Worm (Caenorhabditis elegans) whole organism, young adult: ENCODE results near the gene cutl-15.

Source experiments
- D2030.7 ChIP-seq: fragments of 200-800 bp; sonication (Bioruptor generic); IDR thresholded peaks from 2 replicates; pipeline ENCODE4 v1.3.6; 2022; ENCODE audit warnings: missing genetic modification reagents, missing genetic modification characterization, missing compliant biosample characterization
- F33H1.4 ChIP-seq: fragments of 200-800 bp; sonication (Bioruptor generic); IDR thresholded peaks from 2 replicates; pipeline ENCODE4 v1.3.6; 2022; ENCODE audit warnings: missing genetic modification reagents, missing genetic modification characterization, missing compliant biosample characterization
- F49E8.2 ChIP-seq: sonication (generic microtip); optimal IDR thresholded peaks from 3 replicates; lab custom pipeline; 2017; ENCODE audit warnings: missing genetic modification characterization, mild to moderate bottlenecking, missing compliant biosample characterization, antibody characterized with exemption, moderate library complexity; ENCODE audit not compliant: insufficient read depth
- F52B5.7 ChIP-seq: sonication (generic microtip); optimal IDR thresholded peaks from 2 replicates; lab custom pipeline; 2016; ENCODE audit warnings: mild to moderate bottlenecking, missing genetic modification characterization, missing compliant biosample characterization
- K11D2.4 ChIP-seq: fragments of 200-800 bp; sonication (Bioruptor generic); IDR thresholded peaks from 2 replicates; pipeline ENCODE4 v1.3.6; 2022; ENCODE audit warnings: missing genetic modification reagents, missing genetic modification characterization, missing compliant biosample characterization
- K12H6.12 ChIP-seq: fragments of 200-800 bp; sonication (Bioruptor generic); optimal IDR thresholded peaks from 2 replicates; lab custom pipeline; 2018; ENCODE audit warnings: mild to moderate bottlenecking, missing genetic modification characterization, missing compliant biosample characterization
- Y67H2A.10 ChIP-seq: fragments of 200-800 bp; sonication (Bioruptor generic); conservative IDR thresholded peaks from 2 replicates; pipeline ENCODE4 v1.3.6; 2022; ENCODE audit warnings: missing genetic modification reagents, missing genetic modification characterization, missing compliant biosample characterization
- Y95B8A.8 ChIP-seq: fragments of 200-800 bp; sonication (Bioruptor generic); IDR thresholded peaks from 2 replicates; pipeline ENCODE4 v1.3.6; 2022; ENCODE audit warnings: missing genetic modification reagents, missing genetic modification characterization, missing compliant biosample characterization
- atf-7 ChIP-seq: sonication (generic microtip); optimal IDR thresholded peaks from 2 replicates; lab custom pipeline; 2017; ENCODE audit warnings: mild to moderate bottlenecking, missing genetic modification characterization, missing compliant biosample characterization
- athp-1 ChIP-seq: sonication (generic microtip); optimal IDR thresholded peaks from 2 replicates; lab custom pipeline; 2017; ENCODE audit warnings: mild to moderate bottlenecking, missing genetic modification characterization, missing compliant biosample characterization
- attf-6 ChIP-seq: fragments of 200-800 bp; sonication (Bioruptor generic); IDR thresholded peaks from 2 replicates; pipeline ENCODE4 v1.3.6; 2022; ENCODE audit warnings: missing genetic modification reagents, missing genetic modification characterization, missing compliant biosample characterization
- bed-1 ChIP-seq: fragments of 200-800 bp; sonication (Bioruptor generic); IDR thresholded peaks from 2 replicates; pipeline ENCODE4 v1.3.6; 2022; ENCODE audit warnings: missing genetic modification reagents, missing genetic modification characterization, missing compliant biosample characterization
- cebp-1 ChIP-seq, 2 experiments: fragments of 200-800 bp in 1 of 2; sonication (Bioruptor generic) in 1 of 2; sonication (generic microtip) in 1 of 2; IDR thresholded peaks in 1 of 2; optimal IDR thresholded peaks in 1 of 2; 2 replicates each; pipeline versions ENCODE4 v1.3.6 to Lab custom; 2017 to 2022; ENCODE audit warnings: missing compliant biosample characterization in 2 of 2, missing genetic modification characterization in 2 of 2, mild to moderate bottlenecking in 1 of 2, missing genetic modification reagents in 1 of 2, moderate library complexity in 1 of 2
- ceh-58 ChIP-seq: fragments of 200-800 bp; sonication (Bioruptor generic); IDR thresholded peaks from 2 replicates; pipeline ENCODE4 v1.3.6; 2022; ENCODE audit warnings: missing genetic modification characterization, missing compliant biosample characterization
- ceh-91 ChIP-seq: fragments of 200-800 bp; sonication (Bioruptor generic); IDR thresholded peaks from 2 replicates; pipeline ENCODE4 v1.3.6; 2022; ENCODE audit warnings: missing genetic modification reagents, missing genetic modification characterization, missing compliant biosample characterization
- dpl-1 ChIP-seq: fragments of 150-350 bp; optimal IDR thresholded peaks from 2 replicates; lab custom pipeline; 2014; ENCODE audit warnings: missing biosample characterization, missing genetic modification reagents, missing genetic modification characterization
- efl-1 ChIP-seq: fragments of 150-350 bp; optimal IDR thresholded peaks from 2 replicates; lab custom pipeline; 2014; ENCODE audit warnings: missing biosample characterization, missing genetic modification reagents, missing genetic modification characterization
- ekl-4 ChIP-seq: fragments of 200-800 bp; sonication (Bioruptor generic); IDR thresholded peaks from 2 replicates; pipeline ENCODE4 v1.3.6; 2022; ENCODE audit warnings: missing genetic modification reagents, missing genetic modification characterization, missing compliant biosample characterization
- ets-4 ChIP-seq: fragments of 200-800 bp; sonication (Bioruptor generic); optimal IDR thresholded peaks from 2 replicates; lab custom pipeline; 2018; ENCODE audit warnings: mild to moderate bottlenecking, missing genetic modification characterization, missing compliant biosample characterization
- fkh-3 ChIP-seq: sonication (generic microtip); optimal IDR thresholded peaks from 2 replicates; lab custom pipeline; 2016; ENCODE audit warnings: mild to moderate bottlenecking, missing genetic modification characterization, missing compliant biosample characterization
- hmg-1.2 ChIP-seq: fragments of 200-800 bp; sonication (Bioruptor generic); IDR thresholded peaks from 2 replicates; pipeline ENCODE4 v1.3.6; 2022; ENCODE audit warnings: missing genetic modification reagents, missing genetic modification characterization, missing compliant biosample characterization
- hsf-1 ChIP-seq: fragments of 200-800 bp; sonication (Bioruptor generic); IDR thresholded peaks from 2 replicates; pipeline ENCODE4 v1.3.6; 2022; ENCODE audit warnings: missing genetic modification reagents, missing genetic modification characterization, missing compliant biosample characterization
- let-526 ChIP-seq: fragments of 200-800 bp; sonication (Bioruptor generic); IDR thresholded peaks from 2 replicates; pipeline ENCODE4 v1.3.6; 2022; ENCODE audit warnings: missing genetic modification reagents, missing genetic modification characterization, missing compliant biosample characterization
- lin-54 ChIP-seq: fragments of 200-800 bp; sonication (Bioruptor generic); optimal IDR thresholded peaks from 2 replicates; lab custom pipeline; 2018; ENCODE audit warnings: mild to moderate bottlenecking, missing genetic modification characterization, missing compliant biosample characterization
- lsl-1 ChIP-seq: fragments of 200-800 bp; sonication (Bioruptor generic); optimal IDR thresholded peaks from 2 replicates; lab custom pipeline; 2018; ENCODE audit warnings: mild to moderate bottlenecking, missing genetic modification characterization, moderate library complexity, missing compliant biosample characterization
- lsy-27 ChIP-seq: sonication (generic microtip); optimal IDR thresholded peaks from 2 replicates; lab custom pipeline; 2017; ENCODE audit warnings: missing genetic modification characterization, mild to moderate bottlenecking, missing compliant biosample characterization, antibody characterized with exemption, missing genotype, borderline replicate concordance; ENCODE audit not compliant: insufficient read depth
- madf-6 ChIP-seq: fragments of 200-800 bp; sonication (Bioruptor generic); IDR thresholded peaks from 2 replicates; pipeline ENCODE4 v1.3.6; 2022; ENCODE audit warnings: missing genetic modification reagents, missing genetic modification characterization, missing compliant biosample characterization
- madf-8 ChIP-seq: fragments of 200-800 bp; sonication (Bioruptor generic); conservative IDR thresholded peaks from 2 replicates; pipeline ENCODE4 v1.3.6; 2022; ENCODE audit warnings: missing genetic modification reagents, missing genetic modification characterization, missing compliant biosample characterization
- mcd-1 ChIP-seq: fragments of 200-800 bp; sonication (Bioruptor generic); IDR thresholded peaks from 2 replicates; pipeline ENCODE4 v1.3.6; 2022; ENCODE audit warnings: missing genetic modification reagents, missing genetic modification characterization, missing compliant biosample characterization
- pbrm-1 ChIP-seq: fragments of 200-800 bp; sonication (Bioruptor generic); IDR thresholded peaks from 2 replicates; pipeline ENCODE4 v1.3.6; 2022; ENCODE audit warnings: missing genetic modification reagents, missing genetic modification characterization, missing compliant biosample characterization
- rec-8 ChIP-seq, 2 experiments: sonication (generic microtip); optimal IDR thresholded peaks; 2 replicates each; lab custom pipeline; 2016; ENCODE audit warnings: mild to moderate bottlenecking in 2 of 2, missing genetic modification characterization in 2 of 2, missing genetic modification reagents in 2 of 2, missing genotype in 2 of 2, missing biosample characterization in 1 of 2, missing compliant biosample characterization in 1 of 2, moderate library complexity in 1 of 2
- snpc-1.1 ChIP-seq: sonication (generic microtip); optimal IDR thresholded peaks from 2 replicates; lab custom pipeline; 2017; ENCODE audit warnings: missing genetic modification characterization, mild to moderate bottlenecking, missing compliant biosample characterization, antibody characterized with exemption, moderate library complexity, missing genotype, missing genetic modification reagents; ENCODE audit not compliant: insufficient read depth
- snpc-1.3 ChIP-seq: sonication (generic microtip); optimal IDR thresholded peaks from 2 replicates; lab custom pipeline; 2017; ENCODE audit warnings: missing genetic modification characterization, mild to moderate bottlenecking, missing compliant biosample characterization, antibody characterized with exemption, moderate library complexity, missing genotype, missing genetic modification reagents; ENCODE audit not compliant: insufficient read depth
- snpc-3.4 ChIP-seq: sonication (generic microtip); optimal IDR thresholded peaks from 2 replicates; lab custom pipeline; 2017; ENCODE audit warnings: missing genetic modification characterization, mild to moderate bottlenecking, missing compliant biosample characterization, antibody characterized with exemption, moderate library complexity, missing genotype, missing genetic modification reagents
- somi-1 ChIP-seq: fragments of 200-800 bp; sonication (Bioruptor generic); optimal IDR thresholded peaks from 2 replicates; lab custom pipeline; 2018; ENCODE audit warnings: mild to moderate bottlenecking, missing genetic modification characterization, missing compliant biosample characterization
- tlf-1 ChIP-seq: fragments of 200-800 bp; sonication (Bioruptor generic); optimal IDR thresholded peaks from 2 replicates; lab custom pipeline; 2018; ENCODE audit warnings: mild to moderate bottlenecking, missing genetic modification characterization, missing compliant biosample characterization
- unc-130 ChIP-seq: sonication (generic microtip); optimal IDR thresholded peaks from 2 replicates; lab custom pipeline; 2016; ENCODE audit warnings: missing genetic modification reagents, missing genetic modification characterization, missing compliant biosample characterization
- xnd-1 ChIP-seq: sonication (generic microtip); optimal IDR thresholded peaks from 2 replicates; lab custom pipeline; 2016; ENCODE audit warnings: missing genotype, missing genetic modification reagents, missing genetic modification characterization, missing compliant biosample characterization
- ztf-25 ChIP-seq: fragments of 200-800 bp; sonication (Bioruptor generic); IDR thresholded peaks from 2 replicates; pipeline ENCODE4 v1.3.6; 2022; ENCODE audit warnings: missing genetic modification reagents, missing genetic modification characterization, missing compliant biosample characterization

Gene cutl-15

DNA sequence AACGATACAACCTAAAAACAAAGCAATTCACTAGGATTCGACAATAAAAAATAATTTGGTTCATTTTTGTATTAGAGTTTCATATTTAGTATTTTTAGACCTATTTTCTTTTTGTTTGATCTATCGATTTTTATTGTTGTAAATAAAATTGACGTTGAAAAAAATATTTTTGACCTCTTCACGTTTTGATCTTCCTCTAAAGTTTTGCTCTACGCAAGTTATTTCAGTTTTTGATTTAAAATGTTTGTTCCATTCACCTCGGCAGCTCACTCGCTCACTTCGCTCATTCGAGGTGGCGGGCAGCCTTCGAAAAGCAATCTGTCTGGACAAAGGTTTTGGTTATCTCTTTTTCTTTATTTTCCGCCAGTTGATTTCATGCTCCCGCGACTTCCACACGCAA is 16.7 kb downstream of the cutl-15 start, which contains the start of gene enol-1:
enol-1 (plus strand) TSS at position 235 of the 400 bp plus-strand sequence.
- TF ChIP-seq efl-1 (GFP tag; lab: Kevin White, UChicago), result peak; percentile 77
- TF ChIP-seq snpc-1.3 (tag; lab: Kevin White, UChicago), result no peak
- TF ChIP-seq ets-4, result no peak
- TF ChIP-seq K11D2.4 (GFP tag; lab: Robert Waterston, UW), result 0 out of 2 replicates have a peak, but pooled peaks have one; percentile 14
- TF ChIP-seq let-526, result no peak
- TF ChIP-seq atf-7 (tag; lab: Kevin White, UChicago), result no peak
- peak; percentile 15 for TF ChIP-seq lin-54 (GFP tag; lab: Kevin White, UChicago)
- no peak for TF ChIP-seq fkh-3 (tag; lab: Kevin White, UChicago)
- TF ChIP-seq K12H6.12 (tag; lab: Kevin White, UChicago), result no peak
- peak; percentile 80; the same call in 1 of the 2 replicates for TF ChIP-seq Y95B8A.8 (GFP tag; lab: Robert Waterston, UW)
- peak; percentile 85 for TF ChIP-seq madf-8 (GFP tag; lab: Robert Waterston, UW)
- TF ChIP-seq lsy-27, result no peak
- TF ChIP-seq cebp-1 (GFP tag; IDR thresholded peaks at IDR 0.05; lab: Robert Waterston, UW), result no peak
- TF ChIP-seq cebp-1 (tag; optimal IDR thresholded peaks at IDR 0.05; lab: Kevin White, UChicago), result peak; percentile 12
- TF ChIP-seq bed-1, result no peak
- TF ChIP-seq somi-1 (GFP tag; lab: Kevin White, UChicago), result no peak
- peak; percentile 50 for TF ChIP-seq F33H1.4 (GFP tag; lab: Robert Waterston, UW)
- TF ChIP-seq athp-1 (tag; lab: Kevin White, UChicago), result peak; percentile 5
- TF ChIP-seq attf-6 (GFP tag; lab: Robert Waterston, UW), result 0 out of 2 replicates have a peak, but pooled peaks have one; percentile 30
- peak; percentile 18; the same call in 1 of the 2 replicates for TF ChIP-seq mcd-1 (GFP tag; lab: Robert Waterston, UW)
- TF ChIP-seq tlf-1 (GFP tag; lab: Kevin White, UChicago), result peak; percentile 10
- TF ChIP-seq ztf-25 (GFP tag; lab: Robert Waterston, UW), result no peak
- TF ChIP-seq madf-6 (GFP tag; lab: Robert Waterston, UW), result peak; percentile 90
- peak; percentile 59 for TF ChIP-seq snpc-3.4
- TF ChIP-seq ceh-91 (GFP tag; lab: Robert Waterston, UW), result peak; percentile 70
- TF ChIP-seq F49E8.2 (tag; lab: Kevin White, UChicago), result peak; percentile 22
- TF ChIP-seq dpl-1 (GFP tag; lab: Kevin White, UChicago), result peak; percentile 33
- 0 out of 2 replicates have a peak, but pooled peaks have one; percentile 19 for TF ChIP-seq pbrm-1 (GFP tag; lab: Robert Waterston, UW)
- TF ChIP-seq snpc-1.1 (tag; lab: Kevin White, UChicago), result no peak
- no peak for TF ChIP-seq ekl-4
- TF ChIP-seq hsf-1 (GFP tag; lab: Robert Waterston, UW), result peak; percentile 63
- TF ChIP-seq lsl-1 (GFP tag; lab: Kevin White, UChicago), result peak; percentile 34
- TF ChIP-seq xnd-1 (tag; lab: Kevin White, UChicago), result peak; percentile 66
- TF ChIP-seq hmg-1.2 (GFP tag; lab: Robert Waterston, UW), result no peak
- no peak for TF ChIP-seq ceh-58 (GFP tag; lab: Robert Waterston, UW)
- TF ChIP-seq unc-130 (GFP tag; lab: Kevin White, UChicago), result peak; percentile 45
- no peak for TF ChIP-seq F52B5.7 (tag; lab: Kevin White, UChicago)
- no peak for TF ChIP-seq rec-8 (tag; optimal IDR thresholded peaks at IDR 0.05; lab: Kevin White, UChicago)
- no peak for TF ChIP-seq Y67H2A.10 (GFP tag; lab: Robert Waterston, UW)
- TF ChIP-seq D2030.7 (GFP tag; lab: Robert Waterston, UW), result peak; percentile 65; the same call in 1 of the 2 replicates
